Worm (Caenorhabditis elegans) whole organism, L4 larva: Measurements from ENCODE around the gene idhg-1.

ENCODE experiments used
- D1046.2 ChIP-seq: fragments of 200-800 bp; sonication (Bioruptor generic); IDR thresholded peaks from 2 replicates; pipeline ENCODE4 v1.3.6; 2022; ENCODE audit warnings: missing genetic modification characterization, missing compliant biosample characterization
- ceh-82 ChIP-seq: sonication (generic microtip); optimal IDR thresholded peaks from 2 replicates; lab custom pipeline; 2017; ENCODE audit warnings: missing biosample characterization, missing genetic modification characterization
- dmd-6 ChIP-seq: fragments of 200-800 bp; sonication (Bioruptor generic); IDR thresholded peaks from 2 replicates; pipeline ENCODE4 v1.3.6; 2022; ENCODE audit warnings: missing genetic modification reagents, missing genetic modification characterization, missing compliant biosample characterization
- dve-1 ChIP-seq: sonication (generic microtip); optimal IDR thresholded peaks from 2 replicates; lab custom pipeline; 2017; ENCODE audit warnings: antibody characterized with exemption, mild to moderate bottlenecking, missing genetic modification characterization, missing compliant biosample characterization; ENCODE audit not compliant: insufficient read depth
- nhr-11 ChIP-seq: fragments of 150-350 bp; optimal IDR thresholded peaks from 2 replicates; lab custom pipeline; 2014; ENCODE audit warnings: missing biosample characterization, missing genetic modification characterization
- nhr-41 ChIP-seq: fragments of 200-800 bp; sonication (Bioruptor generic); IDR thresholded peaks from 2 replicates; pipeline ENCODE4 v1.3.6; 2022; ENCODE audit warnings: missing genetic modification reagents, missing genetic modification characterization, missing compliant biosample characterization
- nhr-77 ChIP-seq: fragments of 150-350 bp; optimal IDR thresholded peaks from 2 replicates; lab custom pipeline; 2014; ENCODE audit warnings: missing biosample characterization, missing genetic modification characterization
- snpc-4 ChIP-seq: fragments of 150-350 bp; optimal IDR thresholded peaks from 2 replicates; lab custom pipeline; 2014; ENCODE audit warnings: missing biosample characterization, missing genetic modification characterization

ce11 chrIII:4568030-4568429, 567 bp upstream of the idhg-1 start, which contains the start of gene mlcd-1:
- TF ChIP-seq nhr-77 (tag; lab: Kevin White, UChicago), result no peak
- TF ChIP-seq nhr-41 (GFP tag; lab: Robert Waterston, UW), result no peak
- no peak for TF ChIP-seq nhr-11 (tag; lab: Kevin White, UChicago)
- TF ChIP-seq snpc-4 (tag; lab: Kevin White, UChicago), result no peak
- TF ChIP-seq dve-1 (tag; lab: Kevin White, UChicago), result no peak
- no peak for TF ChIP-seq ceh-82 (tag; lab: Kevin White, UChicago)
- TF ChIP-seq D1046.2, result no peak
- TF ChIP-seq dmd-6, result no peak
